Worm (Caenorhabditis elegans): ENCODE data around the gene atp-4.
A peak's percentile ranks its signal among the peaks of the same experiment; 100 is the strongest.

Gene atp-4

ce11 chrV:6429870-6430339 lies 3.0 kb upstream of the atp-4 start, which contains the start of gene alh-4:
alh-4 (minus strand) TSS chrV:6429920.
- TF ChIP-seq nhr-21 (tag; optimal IDR thresholded peaks at IDR 0.05) = peak; percentile 6
- no peak for TF ChIP-seq crh-2 (tag; optimal IDR thresholded peaks at IDR 0.05)
- TF ChIP-seq sma-9 (GFP tag; optimal IDR thresholded peaks at IDR 0.05) = peak; percentile 21
- TF ChIP-seq sma-9 (tag; optimal IDR thresholded peaks at IDR 0.05) = no peak
- TF ChIP-seq blmp-1 (tag; optimal IDR thresholded peaks at IDR 0.05; ENCODE audit: insufficient read depth) = peak; percentile 3
- no peak for TF ChIP-seq unc-55 (GFP tag; optimal IDR thresholded peaks at IDR 0.05)
- no peak for TF ChIP-seq snpc-4 (tag; optimal IDR thresholded peaks at IDR 0.05)
- peak; percentile 19 for TF ChIP-seq gmeb-1 (tag; optimal IDR thresholded peaks at IDR 0.05)
- TF ChIP-seq egl-27 (tag; optimal IDR thresholded peaks at IDR 0.05) = no peak
- no peak for TF ChIP-seq nhr-10 (tag; optimal IDR thresholded peaks at IDR 0.05)
- TF ChIP-seq ztf-11 (tag; optimal IDR thresholded peaks at IDR 0.05) = no peak
- TF ChIP-seq nhr-25 (tag; optimal IDR thresholded peaks at IDR 0.05) = peak; percentile 66
- TF ChIP-seq sma-3 (GFP tag; optimal IDR thresholded peaks at IDR 0.05) = peak; percentile 61
- peak; percentile 16 for TF ChIP-seq nhr-129 (tag; optimal IDR thresholded peaks at IDR 0.05)
- TF ChIP-seq C34F6.9 (tag; optimal IDR thresholded peaks at IDR 0.05) = no peak

ce11 chrV:6427433-6427832 lies 521 bp upstream of the atp-4 start:
- TF ChIP-seq snpc-4 (tag; optimal IDR thresholded peaks at IDR 0.05) (no peak), lsy-2 (tag; optimal IDR thresholded peaks at IDR 0.05) (peak; percentile 36 to 81), sma-9 (GFP tag; optimal IDR thresholded peaks at IDR 0.05) (peak; percentile 10), sma-9 (tag; optimal IDR thresholded peaks at IDR 0.05) (no peak), alr-1 (tag; optimal IDR thresholded peaks at IDR 0.05) (no peak), F13H6.1 (tag; optimal IDR thresholded peaks at IDR 0.05) (peak; percentile 65), egl-27 (tag; optimal IDR thresholded peaks at IDR 0.05) (no peak), aly-2 (tag; optimal IDR thresholded peaks at IDR 0.05) (no peak), sem-4 (tag; optimal IDR thresholded peaks at IDR 0.05) (peak; percentile 20), peb-1 (tag; optimal IDR thresholded peaks at IDR 0.05) (no peak), fos-1 (tag; optimal IDR thresholded peaks at IDR 0.05) (peak; percentile 32), nhr-21 (tag; optimal IDR thresholded peaks at IDR 0.05) (peak; percentile 22), sma-3 (GFP tag; optimal IDR thresholded peaks at IDR 0.05) (peak; percentile 30), nhr-23 (tag; optimal IDR thresholded peaks at IDR 0.05) (no peak), ztf-1 (GFP tag; conservative IDR thresholded peaks at IDR 0.05) (no peak), C34F6.9 (tag; optimal IDR thresholded peaks at IDR 0.05) (peak; percentile 57), unc-55 (GFP tag; optimal IDR thresholded peaks at IDR 0.05) (peak; percentile 58), crh-2 (tag; optimal IDR thresholded peaks at IDR 0.05) (peak; percentile 53), nhr-11 (tag; optimal IDR thresholded peaks at IDR 0.05) (no peak), lin-13 (GFP tag; optimal IDR thresholded peaks at IDR 0.05) (peak; percentile 24), nhr-25 (tag; optimal IDR thresholded peaks at IDR 0.05) (peak; percentile 45), nhr-129 (tag; optimal IDR thresholded peaks at IDR 0.05) (peak; percentile 5), nhr-6 (tag; optimal IDR thresholded peaks at IDR 0.05) (peak; percentile 4), mdl-1 (tag; optimal IDR thresholded peaks at IDR 0.05) (no peak)

- TF ChIP-seq crh-2 (tag; optimal IDR thresholded peaks at IDR 0.05) (peak; percentile 4), F13H6.1 (tag; optimal IDR thresholded peaks at IDR 0.05) (peak; percentile 8), ztf-11 (tag; optimal IDR thresholded peaks at IDR 0.05) (no peak), ztf-4 (tag; optimal IDR thresholded peaks at IDR 0.05) (no peak), nhr-21 (tag; optimal IDR thresholded peaks at IDR 0.05) (no peak), lsy-2 (tag; optimal IDR thresholded peaks at IDR 0.05) (peak in 1 of 2 experiments; percentile 4), gmeb-1 (tag; optimal IDR thresholded peaks at IDR 0.05) (peak; percentile 26), sma-3 (GFP tag; optimal IDR thresholded peaks at IDR 0.05) (peak; percentile 44), nhr-10 (tag; optimal IDR thresholded peaks at IDR 0.05) (no peak), ama-1 (optimal IDR thresholded peaks at IDR 0.05) (peak; percentile 24)
Measured at ce11 chrV:6425927-6426326, 985 bp downstream of the atp-4 start, which contains the start of gene T05H4.11. T05H4.11 (minus strand) TSS chrV:6426261.

- TF ChIP-seq egl-27 (tag; optimal IDR thresholded peaks at IDR 0.05) (no peak), fos-1 (tag; optimal IDR thresholded peaks at IDR 0.05) (no peak), aly-2 (tag; optimal IDR thresholded peaks at IDR 0.05) (no peak)
Measured at ce11 chrV:6424055-6424454, 2.9 kb downstream of the atp-4 start, which contains the start of gene urb-1. urb-1 (minus strand) TSS chrV:6424155.

ce11 chrV:6414985-6415384 lies 11.9 kb downstream of the atp-4 start, which contains the start of gene cht-6:
cht-6 (plus strand) TSS chrV:6414993.
- TF ChIP-seq ztf-11 (tag; optimal IDR thresholded peaks at IDR 0.05) = no peak
- no peak for TF ChIP-seq mab-5 (tag; optimal IDR thresholded peaks at IDR 0.05)
- TF ChIP-seq F13H6.1 (tag; optimal IDR thresholded peaks at IDR 0.05) = no peak
- TF ChIP-seq nhr-6 (tag; optimal IDR thresholded peaks at IDR 0.05) = no peak
- TF ChIP-seq peb-1 (tag; optimal IDR thresholded peaks at IDR 0.05) = no peak
- TF ChIP-seq sma-9 (GFP tag; optimal IDR thresholded peaks at IDR 0.05) = no peak
- TF ChIP-seq sma-9 (tag; optimal IDR thresholded peaks at IDR 0.05) = no peak
- no peak for TF ChIP-seq fos-1 (tag; optimal IDR thresholded peaks at IDR 0.05)
- no peak for TF ChIP-seq lin-13 (GFP tag; optimal IDR thresholded peaks at IDR 0.05)
- TF ChIP-seq nhr-23 (tag; optimal IDR thresholded peaks at IDR 0.05) = no peak
- TF ChIP-seq C34F6.9 (tag; optimal IDR thresholded peaks at IDR 0.05) = no peak
- no peak for TF ChIP-seq unc-62 (GFP tag; optimal IDR thresholded peaks at IDR 0.05)
- TF ChIP-seq nhr-237 (tag; optimal IDR thresholded peaks at IDR 0.05) = no peak
- TF ChIP-seq aly-2 (tag; optimal IDR thresholded peaks at IDR 0.05) = no peak
- TF ChIP-seq crh-2 (tag; optimal IDR thresholded peaks at IDR 0.05) = no peak
- no peak for TF ChIP-seq dmd-4 (tag; optimal IDR thresholded peaks at IDR 0.05)
- TF ChIP-seq nhr-77 (tag; optimal IDR thresholded peaks at IDR 0.05) = no peak

Data from whole organism, L2 larva.